Worm (Caenorhabditis elegans): ENCODE data around the gene egas-1.

The egas-1 gene

DNA sequence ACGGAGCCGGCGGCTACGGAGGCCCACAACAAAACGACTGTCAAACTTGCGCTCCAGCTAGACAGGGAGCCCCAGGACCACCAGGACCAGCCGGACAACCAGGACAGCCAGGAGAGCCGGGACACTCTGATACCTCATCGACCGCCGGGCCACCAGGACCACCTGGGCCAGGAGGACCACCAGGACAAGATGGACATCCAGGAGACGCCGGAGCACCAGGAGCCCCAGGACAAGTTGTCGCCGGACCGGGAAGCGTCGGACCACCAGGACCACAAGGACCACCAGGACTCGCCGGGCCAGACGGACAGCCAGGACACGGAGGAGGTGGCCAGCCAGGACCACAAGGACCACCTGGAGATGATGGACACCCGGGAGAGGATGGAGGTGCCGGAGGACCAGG lies 1.0 kb upstream of the egas-1 start:
- no peak for TF ChIP-seq unc-62 (GFP tag; optimal IDR thresholded peaks at IDR 0.05)

DNA sequence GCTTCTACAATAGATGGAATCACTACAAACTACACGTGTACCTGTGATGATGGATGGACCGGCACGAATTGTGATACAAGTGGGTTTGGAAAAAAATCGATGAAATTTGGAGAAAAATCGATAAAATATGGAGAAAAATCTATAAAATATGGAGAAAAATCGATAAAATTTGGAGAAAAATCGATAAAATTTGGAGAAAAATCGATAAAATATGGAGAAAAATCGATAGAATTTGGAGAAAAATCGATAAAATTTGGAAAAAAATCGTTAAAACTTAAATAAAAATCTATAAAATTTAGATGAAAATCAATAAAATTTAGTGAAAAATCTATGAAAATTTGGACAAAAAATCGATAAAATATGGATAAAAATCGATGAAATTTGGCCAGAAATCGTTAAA lies 4.2 kb downstream of the egas-1 start:
- TF ChIP-seq unc-62 (GFP tag; optimal IDR thresholded peaks at IDR 0.05) = no peak

DNA sequence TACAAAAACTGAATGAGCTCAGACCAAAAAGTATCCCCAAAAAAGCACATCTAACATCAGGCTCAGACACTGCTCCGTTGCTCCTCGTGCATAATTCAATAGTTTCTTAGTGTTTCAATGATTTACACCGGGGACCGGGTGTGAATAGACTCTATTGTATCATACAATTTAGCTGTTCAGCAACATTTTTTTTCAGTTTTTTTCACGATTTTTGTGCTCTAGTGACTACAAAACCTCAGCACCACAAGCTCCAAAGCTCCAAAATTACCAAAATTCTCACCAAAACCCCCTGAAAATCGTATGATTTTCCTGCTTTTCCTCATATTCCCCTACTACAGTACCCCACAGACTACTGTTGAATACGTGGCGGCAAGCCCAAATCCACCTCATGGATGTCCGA lies 9.9 kb downstream of the egas-1 start, which contains the start of gene egas-2:
TSS of gene egas-2 (plus strand) at position 301 of the 400 bp plus-strand sequence.
- no peak for TF ChIP-seq unc-62 (GFP tag; optimal IDR thresholded peaks at IDR 0.05)

DNA sequence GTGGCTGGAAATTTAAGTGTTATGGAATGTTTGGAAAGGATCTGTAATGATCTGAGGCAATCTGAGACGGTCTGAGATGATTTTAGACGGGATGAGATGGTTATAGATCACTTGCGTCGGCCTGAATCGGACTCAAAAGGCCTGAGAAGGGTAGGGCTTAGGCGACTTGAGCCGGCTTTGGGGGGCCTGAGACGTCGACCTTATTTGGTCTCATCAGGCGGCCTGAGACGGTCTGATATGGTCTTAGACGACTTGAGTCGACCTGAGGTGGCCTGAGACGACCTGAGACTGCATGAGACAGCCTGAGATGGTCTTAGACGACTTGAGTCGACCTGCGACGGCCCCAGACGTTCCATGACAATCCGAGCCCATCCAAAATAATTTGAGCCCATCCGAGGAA lies 16.3 kb downstream of the egas-1 start:
- no peak for TF ChIP-seq unc-62 (GFP tag; optimal IDR thresholded peaks at IDR 0.05)

DNA sequence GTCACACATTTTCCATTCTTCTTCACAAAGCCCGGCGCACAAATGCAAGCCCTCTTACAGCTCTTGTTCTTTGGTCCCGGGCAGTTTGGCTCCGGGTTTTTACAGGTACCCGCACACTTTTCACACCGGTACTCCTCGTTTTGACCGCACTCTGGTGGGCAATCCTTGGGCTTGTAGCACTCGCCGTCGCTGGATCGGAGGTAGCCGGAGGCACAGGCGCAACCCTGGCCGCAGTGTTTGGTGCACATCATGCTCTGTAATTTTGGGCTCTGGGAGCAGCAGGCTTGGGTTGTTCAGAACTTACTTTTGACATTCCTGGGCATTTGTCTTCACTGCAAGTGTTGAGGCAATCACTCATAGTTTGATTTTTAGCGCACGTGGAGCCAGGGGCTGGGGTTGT lies 17.3 kb downstream of the egas-1 start:
- no peak for TF ChIP-seq unc-62 (GFP tag; optimal IDR thresholded peaks at IDR 0.05)

DNA sequence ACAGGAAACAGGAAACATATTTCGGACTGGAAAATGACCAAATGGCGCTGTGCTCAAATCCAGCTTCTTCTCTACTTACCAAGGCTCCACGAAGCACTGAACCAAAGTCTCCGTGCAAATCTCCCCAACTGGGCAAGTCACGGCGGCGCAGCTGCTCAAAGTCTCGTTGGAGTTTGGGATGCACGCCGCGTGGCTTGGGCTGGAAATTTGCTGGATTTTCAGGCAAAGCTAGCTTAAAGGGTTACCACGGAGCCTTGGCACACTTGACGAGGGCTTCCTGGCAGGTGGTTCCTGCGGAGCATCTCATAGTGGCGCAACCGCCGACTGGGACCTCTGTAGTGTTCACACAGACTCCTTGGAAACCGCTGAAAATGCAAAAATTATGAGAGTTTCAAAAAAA lies 18.8 kb downstream of the egas-1 start:
- TF ChIP-seq unc-62 (GFP tag; optimal IDR thresholded peaks at IDR 0.05) = no peak

DNA sequence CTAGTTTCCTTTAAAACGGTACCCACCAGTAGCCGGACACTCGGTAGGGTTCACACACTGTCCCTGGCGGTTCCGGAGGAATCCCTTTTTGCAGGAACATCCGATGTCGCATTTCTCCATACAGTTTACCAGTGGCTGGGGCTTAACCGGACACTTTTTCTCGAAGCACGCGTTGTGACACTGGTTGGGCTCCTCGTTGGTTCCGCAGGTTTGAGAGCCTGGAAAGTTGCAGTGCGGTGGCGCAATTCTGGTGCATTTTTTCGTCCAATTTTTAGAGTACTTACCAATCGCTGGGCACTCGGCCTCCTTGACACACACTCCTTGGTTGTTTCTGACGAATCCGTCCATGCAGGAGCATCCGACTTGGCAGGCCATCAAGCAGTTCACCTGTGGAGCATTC lies 22.2 kb downstream of the egas-1 start:
- TF ChIP-seq unc-62 (GFP tag; optimal IDR thresholded peaks at IDR 0.05) = no peak

DNA sequence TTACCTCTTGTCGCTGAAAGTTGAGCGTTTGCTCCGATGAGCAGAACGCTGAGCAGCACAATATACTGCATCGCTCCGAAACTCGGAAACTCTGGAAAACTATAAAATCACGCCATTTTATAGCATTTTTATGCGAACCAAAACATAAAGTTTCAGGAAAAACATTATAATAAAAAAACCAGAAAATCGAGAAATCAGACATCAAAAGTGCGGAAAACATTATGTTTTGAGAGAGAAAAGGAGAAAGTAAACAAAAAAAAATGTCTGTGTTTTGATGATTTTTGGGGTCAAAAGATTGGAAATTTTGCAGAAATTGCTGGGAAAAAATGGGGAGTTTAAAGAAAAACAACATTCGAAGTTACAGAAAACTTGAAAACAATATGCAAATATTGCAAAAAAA lies 23.9 kb downstream of the egas-1 start, which contains the start of gene Y69H2.3:
TSS of gene Y69H2.3 (minus strand) at position 101 of the 400 bp plus-strand sequence.
- TF ChIP-seq unc-62 (GFP tag; optimal IDR thresholded peaks at IDR 0.05) = no peak

DNA sequence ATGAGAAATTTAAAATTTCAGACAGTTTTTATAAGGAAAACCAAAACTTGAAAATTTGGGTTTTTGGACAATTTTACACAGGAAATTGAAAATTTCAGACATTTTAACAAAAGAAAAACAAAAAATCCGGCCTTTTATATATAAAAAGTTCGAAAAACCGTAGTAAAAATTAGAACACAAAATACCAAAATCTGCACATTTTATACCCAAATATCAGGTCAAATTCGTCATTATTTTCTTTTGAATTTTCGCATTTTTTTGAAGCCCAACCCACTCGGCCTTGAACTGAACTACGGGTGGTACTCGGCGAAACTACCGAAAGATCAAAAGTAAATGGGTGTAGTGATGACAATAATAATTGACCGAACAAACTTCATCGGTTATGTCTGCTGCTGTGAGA lies 27.1 kb downstream of the egas-1 start:
- TF ChIP-seq unc-62 (GFP tag; optimal IDR thresholded peaks at IDR 0.05) = no peak

DNA sequence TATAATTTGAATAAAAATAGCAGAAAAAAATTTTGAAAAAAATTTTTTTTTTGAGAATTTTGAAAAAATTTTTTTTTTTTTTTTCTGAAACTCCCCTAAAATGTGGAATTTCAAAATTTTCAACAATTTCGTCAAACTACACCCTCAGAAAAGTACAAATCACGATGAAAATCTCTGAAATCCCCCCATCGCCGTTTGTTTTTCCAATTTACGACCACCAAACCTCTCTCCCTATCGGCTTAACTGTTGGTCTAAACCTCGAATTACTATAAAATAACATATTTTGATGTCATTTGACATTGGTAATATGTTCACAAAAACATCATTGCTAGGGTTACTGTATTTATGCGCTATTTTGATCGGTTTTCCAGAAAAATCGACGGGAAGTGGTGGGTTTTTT lies 29.9 kb downstream of the egas-1 start, which contains the start of gene Y69H2.10:
TSS of gene Y69H2.10 (plus strand) at position 301 of the 400 bp plus-strand sequence.
- no peak for TF ChIP-seq unc-62 (GFP tag; optimal IDR thresholded peaks at IDR 0.05)

DNA sequence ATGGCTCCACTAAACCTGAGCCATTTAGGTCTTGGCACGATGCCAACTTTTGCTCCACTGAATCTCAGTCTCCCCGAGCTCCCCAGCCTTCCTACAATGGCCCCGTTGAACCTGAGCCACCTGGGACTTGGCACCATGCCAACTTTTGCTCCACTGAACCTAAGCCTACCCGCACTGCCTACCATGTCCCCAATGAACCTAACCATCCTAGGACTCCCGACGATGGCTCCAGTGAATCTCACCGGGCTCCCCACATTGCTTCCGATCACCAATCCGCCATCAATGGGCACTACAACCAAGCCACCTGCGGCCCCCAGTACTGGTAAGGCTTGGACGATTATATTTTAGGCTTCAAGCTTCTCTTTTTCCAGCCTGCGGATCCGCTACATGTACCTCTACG lies 31.7 kb downstream of the egas-1 start:
- TF ChIP-seq unc-62 (GFP tag; optimal IDR thresholded peaks at IDR 0.05) = no peak

DNA sequence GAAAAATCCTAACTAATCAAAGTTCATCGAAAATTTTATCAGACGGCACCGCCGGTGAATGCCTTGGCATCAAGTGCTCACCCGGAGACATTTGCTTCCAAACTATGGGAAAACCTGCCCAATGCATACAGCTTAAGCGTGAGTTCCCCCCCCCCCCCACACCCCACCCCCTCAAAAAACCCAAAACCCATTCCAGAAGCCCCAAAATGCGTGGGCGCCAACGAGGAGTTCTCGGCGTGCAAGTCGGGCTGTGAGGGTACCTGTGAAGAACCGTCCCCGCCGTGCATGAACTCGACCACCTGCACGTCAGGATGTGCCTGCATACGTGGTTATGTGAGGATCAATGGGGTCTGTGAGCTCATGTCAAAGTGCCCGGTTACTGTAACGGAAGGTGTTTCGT lies 34.3 kb downstream of the egas-1 start:
- no peak for TF ChIP-seq unc-62 (GFP tag; optimal IDR thresholded peaks at IDR 0.05)

DNA sequence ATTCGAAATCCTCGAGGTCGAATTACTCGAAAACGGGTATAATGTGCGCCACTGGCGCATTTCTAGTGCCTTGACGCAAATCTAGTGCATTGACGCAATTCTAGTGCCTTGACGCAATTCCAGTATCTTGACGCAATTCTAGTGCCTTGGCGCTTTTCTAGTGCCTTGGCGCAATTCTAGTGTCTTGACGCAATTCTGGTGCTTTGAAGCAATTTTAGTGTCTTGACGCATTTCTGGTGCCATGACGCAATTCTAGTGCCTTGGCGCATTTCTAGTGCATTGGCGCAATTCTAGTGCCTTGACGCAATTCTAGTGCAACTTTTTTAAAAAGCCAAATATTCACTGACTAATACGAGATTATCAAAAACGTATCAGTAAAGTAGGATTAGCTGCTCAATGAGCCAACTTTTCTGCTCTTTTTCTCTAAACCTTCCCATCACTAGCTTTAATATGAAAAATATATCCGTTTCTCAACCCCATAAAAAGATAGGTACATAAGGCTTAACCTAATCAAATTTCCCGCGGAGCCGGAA lies 44.4 kb downstream of the egas-1 start, which contains the start of gene Y69H2.17:
TSS of gene Y69H2.17 (plus strand) at position 483 of the 533 bp plus-strand sequence.
- no peak for TF ChIP-seq unc-62 (GFP tag; optimal IDR thresholded peaks at IDR 0.05)

DNA sequence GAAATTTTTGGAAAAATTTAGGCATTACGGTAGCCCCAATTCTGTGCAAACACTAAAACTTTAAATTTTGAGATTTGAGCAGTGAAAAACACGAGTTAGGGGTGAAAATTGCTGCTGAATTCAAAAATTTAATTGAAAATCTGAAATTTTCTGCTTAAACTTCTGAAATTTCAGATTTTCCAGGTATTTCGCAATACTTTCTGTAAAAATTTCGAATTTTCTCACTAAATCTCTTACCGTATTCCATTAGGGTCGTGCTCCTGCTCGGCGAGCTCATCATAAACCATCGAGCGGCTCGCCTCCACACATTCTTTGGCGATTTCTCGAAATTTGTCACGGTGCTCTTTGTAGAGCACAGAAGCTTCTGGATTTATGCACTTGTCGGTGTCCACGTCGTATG lies 47.3 kb downstream of the egas-1 start:
- TF ChIP-seq unc-62 (GFP tag; optimal IDR thresholded peaks at IDR 0.05) = no peak

DNA sequence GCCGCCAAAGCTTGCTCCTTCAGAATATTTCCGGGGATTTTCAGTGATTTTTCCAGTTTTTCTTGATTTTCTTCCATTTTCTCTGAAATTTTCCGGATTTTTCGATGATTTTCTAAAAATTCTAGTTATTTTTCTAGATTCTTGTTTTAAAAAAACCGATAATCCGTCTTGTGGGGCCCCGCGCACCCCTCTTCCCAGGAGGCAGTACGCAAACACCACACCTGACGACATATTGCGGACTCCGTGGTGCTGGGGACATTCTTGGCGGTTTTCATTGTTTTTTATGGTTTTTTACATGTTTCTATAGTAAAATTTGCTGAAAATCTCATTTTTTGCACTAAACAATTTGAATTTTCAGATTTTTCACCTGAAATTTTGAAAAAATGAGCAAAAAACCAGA lies 49.6 kb downstream of the egas-1 start, which contains the start of the genes ubc-19 and Y69H2.7:
TSS of gene ubc-19 (minus strand) at position 82 of the 400 bp plus-strand sequence.
TSS of gene Y69H2.7 (plus strand) at position 309 of the 400 bp plus-strand sequence.
- no peak for TF ChIP-seq unc-62 (GFP tag; optimal IDR thresholded peaks at IDR 0.05)

DNA sequence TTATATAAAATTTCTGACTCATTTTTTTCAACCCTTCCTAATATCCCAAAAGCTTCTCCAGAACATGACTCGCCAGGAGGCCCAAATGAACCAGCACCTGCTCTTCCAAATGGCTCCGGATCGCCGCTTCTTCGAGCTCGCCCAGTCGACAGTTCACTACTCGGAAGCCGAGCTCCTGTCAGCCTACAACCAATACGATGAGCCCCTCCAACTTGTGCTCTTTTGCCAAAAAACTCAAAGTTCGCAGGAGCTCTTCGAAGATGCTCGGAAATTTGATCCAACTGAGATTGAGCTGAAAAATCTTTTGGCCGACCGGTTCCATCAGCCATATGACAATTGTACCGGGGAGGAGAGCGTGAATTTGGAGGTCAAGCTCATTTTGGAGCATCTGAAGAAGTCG lies 55.4 kb downstream of the egas-1 start:
- TF ChIP-seq unc-62 (GFP tag; optimal IDR thresholded peaks at IDR 0.05) = no peak

Measured in whole organism, dauer.